Worm (Caenorhabditis elegans) whole organism, L3 larva: Measurements from ENCODE around the gene parg-1.
A peak's percentile ranks its signal among the peaks of the same experiment; 100 is the strongest.

Experiments
- R02D3.7 ChIP-seq: fragments of 150-350 bp; optimal IDR thresholded peaks from 2 replicates; lab custom pipeline; 2014; ENCODE audit warnings: missing biosample characterization, missing genetic modification characterization
- ZK546.5 ChIP-seq: sonication (generic microtip); optimal IDR thresholded peaks from 2 replicates; lab custom pipeline; 2017; ENCODE audit warnings: missing biosample characterization, missing genetic modification characterization
- aly-2 ChIP-seq: fragments of 150-350 bp; optimal IDR thresholded peaks from 2 replicates; lab custom pipeline; 2014; ENCODE audit warnings: missing biosample characterization, missing genetic modification characterization
- ama-1 ChIP-seq: fragments of 150-350 bp; optimal IDR thresholded peaks from 2 replicates; lab custom pipeline; 2018
- ceh-28 ChIP-seq: fragments of 150-350 bp; optimal IDR thresholded peaks from 2 replicates; lab custom pipeline; 2014; ENCODE audit warnings: missing biosample characterization, missing genetic modification reagents, missing genetic modification characterization
- ceh-9 ChIP-seq: sonication (generic microtip); optimal IDR thresholded peaks from 2 replicates; lab custom pipeline; 2018; ENCODE audit warnings: missing biosample characterization, missing genetic modification characterization
- egl-27 ChIP-seq: sonication (generic microtip); optimal IDR thresholded peaks from 4 replicates; lab custom pipeline; 2017; ENCODE audit warnings: missing biosample characterization, missing genetic modification reagents, missing genetic modification characterization
- egl-5 ChIP-seq: fragments of 150-350 bp; optimal IDR thresholded peaks from 2 replicates; lab custom pipeline; 2017; ENCODE audit warnings: missing biosample characterization, missing genetic modification reagents, missing genetic modification characterization, inconsistent platforms
- elt-2 ChIP-seq: sonication (generic microtip); optimal IDR thresholded peaks from 2 replicates; lab custom pipeline; 2016; ENCODE audit warnings: missing genetic modification reagents, mild to moderate bottlenecking, missing genetic modification characterization, missing compliant biosample characterization
- eor-1 ChIP-seq, 2 experiments: fragments of 150-350 bp; optimal IDR thresholded peaks; 2 replicates each; lab custom pipeline; 2014 to 2018; ENCODE audit warnings: missing biosample characterization in 2 of 2, missing genetic modification characterization in 2 of 2
- fkh-2 ChIP-seq: fragments of 150-350 bp; optimal IDR thresholded peaks from 2 replicates; lab custom pipeline; 2014; ENCODE audit warnings: missing biosample characterization, missing genetic modification reagents, missing genetic modification characterization
- jun-1 ChIP-seq: fragments of 150-350 bp; optimal IDR thresholded peaks from 2 replicates; lab custom pipeline; 2014; ENCODE audit warnings: missing biosample characterization, missing genetic modification reagents, missing genetic modification characterization
- lin-15B ChIP-seq: fragments of 150-350 bp; optimal IDR thresholded peaks from 2 replicates; lab custom pipeline; 2014; ENCODE audit warnings: missing biosample characterization, missing genetic modification characterization
- mdl-1 ChIP-seq: fragments of 150-350 bp; optimal IDR thresholded peaks from 2 replicates; lab custom pipeline; 2014; ENCODE audit warnings: missing biosample characterization, missing genetic modification characterization
- mml-1 ChIP-seq: fragments of 150-350 bp; sonication (generic microtip); optimal IDR thresholded peaks from 3 replicates; lab custom pipeline; 2014; ENCODE audit warnings: missing biosample characterization, missing genetic modification characterization
- nfya-1 ChIP-seq: sonication (generic microtip); optimal IDR thresholded peaks from 2 replicates; lab custom pipeline; 2017; ENCODE audit warnings: missing genetic modification characterization, mild to moderate bottlenecking, missing compliant biosample characterization, antibody characterized with exemption, moderate library complexity; ENCODE audit not compliant: insufficient read depth
- nhr-11 ChIP-seq: fragments of 150-350 bp; optimal IDR thresholded peaks from 2 replicates; lab custom pipeline; 2014; ENCODE audit warnings: missing biosample characterization, missing genetic modification characterization
- nhr-12 ChIP-seq: fragments of 150-350 bp; optimal IDR thresholded peaks from 2 replicates; lab custom pipeline; 2014; ENCODE audit warnings: missing biosample characterization, missing genetic modification characterization
- nhr-23 ChIP-seq: fragments of 150-350 bp; optimal IDR thresholded peaks from 2 replicates; lab custom pipeline; 2014; ENCODE audit warnings: missing biosample characterization, missing genetic modification reagents, missing genetic modification characterization
- nhr-237 ChIP-seq: fragments of 150-350 bp; optimal IDR thresholded peaks from 2 replicates; lab custom pipeline; 2014; ENCODE audit warnings: missing biosample characterization, missing genetic modification characterization
- nhr-25 ChIP-seq: sonication (generic microtip); optimal IDR thresholded peaks from 2 replicates; lab custom pipeline; 2017; ENCODE audit warnings: missing biosample characterization, missing genetic modification characterization
- nhr-28 ChIP-seq: fragments of 150-350 bp; optimal IDR thresholded peaks from 2 replicates; lab custom pipeline; 2014; ENCODE audit warnings: missing biosample characterization, missing genetic modification characterization
- nhr-67 ChIP-seq: fragments of 150-350 bp; optimal IDR thresholded peaks from 2 replicates; lab custom pipeline; 2014; ENCODE audit warnings: missing biosample characterization, missing genetic modification characterization
- nhr-77 ChIP-seq: fragments of 150-350 bp; optimal IDR thresholded peaks from 2 replicates; lab custom pipeline; 2014; ENCODE audit warnings: missing biosample characterization, missing genetic modification characterization
- pha-4 ChIP-seq: fragments of 150-350 bp; optimal IDR thresholded peaks from 2 replicates; lab custom pipeline; 2014; ENCODE audit warnings: missing biosample characterization, missing genetic modification reagents, missing genetic modification characterization
- pqm-1 ChIP-seq: fragments of 150-350 bp; optimal IDR thresholded peaks from 2 replicates; lab custom pipeline; 2017; ENCODE audit warnings: missing biosample characterization, missing genetic modification characterization, inconsistent platforms
- sea-2 ChIP-seq: fragments of 150-350 bp; sonication (generic microtip); optimal IDR thresholded peaks from 4 replicates; lab custom pipeline; 2014; ENCODE audit warnings: missing biosample characterization, missing genetic modification reagents, missing genetic modification characterization
- snpc-4 ChIP-seq: fragments of 150-350 bp; optimal IDR thresholded peaks from 2 replicates; lab custom pipeline; 2014; ENCODE audit warnings: missing biosample characterization, missing genetic modification characterization
- tbx-2 ChIP-seq: sonication (generic microtip); optimal IDR thresholded peaks from 2 replicates; lab custom pipeline; 2016; ENCODE audit warnings: mild to moderate bottlenecking, missing genetic modification characterization, missing compliant biosample characterization
- unc-39 ChIP-seq: sonication (generic microtip); optimal IDR thresholded peaks from 4 replicates; lab custom pipeline; 2017; ENCODE audit warnings: missing biosample characterization, missing genetic modification characterization
- unc-62 ChIP-seq: fragments of 150-350 bp; sonication (generic microtip); optimal IDR thresholded peaks from 4 replicates; lab custom pipeline; 2014; ENCODE audit warnings: missing biosample characterization, missing genetic modification reagents, missing genetic modification characterization
- zag-1 ChIP-seq: fragments of 150-350 bp; optimal IDR thresholded peaks from 2 replicates; lab custom pipeline; 2014; ENCODE audit warnings: missing biosample characterization, missing genetic modification characterization
- ztf-4 ChIP-seq: fragments of 150-350 bp; optimal IDR thresholded peaks from 2 replicates; lab custom pipeline; 2014; ENCODE audit warnings: missing biosample characterization, missing genetic modification characterization

The parg-1 gene

ce11 chrIV:8748967-8749366 lies 2.9 kb downstream of the parg-1 start:
- TF ChIP-seq nhr-237 (tag; lab: Kevin White, UChicago) (no peak), nfya-1 (peak; percentile 71)

ce11 chrIV:8752492-8752891 lies 6.4 kb downstream of the parg-1 start:
- no peak for TF ChIP-seq mdl-1 (tag; lab: Kevin White, UChicago)
- TF ChIP-seq zag-1 = no peak
- TF ChIP-seq ceh-9 (tag; lab: Kevin White, UChicago) = no peak
- TF ChIP-seq tbx-2 (tag; lab: Kevin White, UChicago) = no peak
- TF ChIP-seq nhr-77 (tag; lab: Kevin White, UChicago) = no peak
- no peak for TF ChIP-seq ZK546.5
- TF ChIP-seq unc-62 (GFP tag; lab: Kevin White, UChicago) = no peak
- no peak for TF ChIP-seq eor-1 (tag; optimal IDR thresholded peaks at IDR 0.05; lab: Kevin White, UChicago)
- no peak for TF ChIP-seq aly-2 (tag; lab: Kevin White, UChicago)
- TF ChIP-seq nhr-25 (tag; lab: Kevin White, UChicago) = no peak
- no peak for TF ChIP-seq nhr-12 (tag; lab: Kevin White, UChicago)
- no peak for TF ChIP-seq pqm-1 (tag; lab: Kevin White, UChicago)
- TF ChIP-seq nhr-67 (tag; lab: Kevin White, UChicago) = no peak
- TF ChIP-seq fkh-2 (tag; lab: Kevin White, UChicago) = no peak
- TF ChIP-seq nhr-23 (tag; lab: Kevin White, UChicago) = no peak

- TF ChIP-seq sea-2 (GFP tag; lab: Kevin White, UChicago) (no peak), mdl-1 (tag; lab: Kevin White, UChicago) (no peak)
- TF ChIP-seq, all 47 proteins: peak for 0
These were observed 8.1 kb downstream of the parg-1 start for ce11 chrIV:8754146-8754545.

ce11 chrIV:8754727-8755126 lies 8.7 kb downstream of the parg-1 start, which contains the start of gene elli-1:
TSS of gene elli-1 (minus strand) at chrIV:8754827.
- no peak for TF ChIP-seq jun-1 (tag; lab: Kevin White, UChicago)
- TF ChIP-seq sea-2 (GFP tag; lab: Kevin White, UChicago) = no peak
- TF ChIP-seq mdl-1 (tag; lab: Kevin White, UChicago) = no peak
- no peak for TF ChIP-seq ZK546.5
- TF ChIP-seq ztf-4 (tag; lab: Kevin White, UChicago) = no peak
- TF ChIP-seq nfya-1 = no peak
- TF ChIP-seq lin-15B = no peak
- no peak for TF ChIP-seq unc-39
- no peak for TF ChIP-seq egl-5 (tag; lab: Kevin White, UChicago)
- no peak for TF ChIP-seq zag-1
- TF ChIP-seq nhr-11 (tag; lab: Kevin White, UChicago) = no peak
- TF ChIP-seq egl-27 (tag; lab: Kevin White, UChicago) = no peak
- TF ChIP-seq ama-1 (lab: Kevin White, UChicago) = no peak

DNA sequence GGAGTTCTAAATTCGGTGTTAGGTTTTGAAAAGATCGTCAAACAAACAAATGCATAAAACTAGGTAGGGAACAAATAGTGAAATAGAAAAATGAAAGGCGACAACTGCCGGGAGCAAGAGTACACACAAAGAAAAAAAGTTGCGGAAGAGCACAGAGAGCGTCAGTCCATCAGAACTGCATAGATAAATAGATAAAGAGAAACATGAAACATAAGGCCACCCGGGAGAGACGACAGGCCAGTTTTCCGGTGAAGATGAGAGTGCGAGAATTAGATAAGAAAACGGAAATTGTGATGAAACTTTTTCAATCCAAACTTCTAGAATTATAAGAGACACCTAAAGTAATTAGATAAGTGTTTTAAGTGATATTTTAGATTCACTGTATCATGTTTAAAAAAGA lies 11.7 kb downstream of the parg-1 start:
- no peak for TF ChIP-seq ceh-9 (tag; lab: Kevin White, UChicago)
- no peak for TF ChIP-seq nhr-237 (tag; lab: Kevin White, UChicago)
- TF ChIP-seq pha-4 = peak; percentile 45
- no peak for TF ChIP-seq fkh-2 (tag; lab: Kevin White, UChicago)
- no peak for TF ChIP-seq jun-1 (tag; lab: Kevin White, UChicago)
- TF ChIP-seq elt-2 (tag; lab: Kevin White, UChicago) = peak; percentile 85
- no peak for TF ChIP-seq unc-62 (GFP tag; lab: Kevin White, UChicago)
- TF ChIP-seq R02D3.7 (tag; lab: Kevin White, UChicago) = no peak
- no peak for TF ChIP-seq snpc-4
- TF ChIP-seq egl-5 (tag; lab: Kevin White, UChicago) = no peak
- TF ChIP-seq lin-15B = no peak
- no peak for TF ChIP-seq nhr-28 (tag; lab: Kevin White, UChicago)
- TF ChIP-seq nhr-23 (tag; lab: Kevin White, UChicago) = no peak
- TF ChIP-seq ztf-4 (tag; lab: Kevin White, UChicago) = no peak
- no peak for TF ChIP-seq mml-1 (tag; lab: Kevin White, UChicago)
- TF ChIP-seq unc-39 = no peak
- peak; percentile 68 for TF ChIP-seq pqm-1 (tag; lab: Kevin White, UChicago)
- TF ChIP-seq ceh-28 (tag; lab: Kevin White, UChicago) = no peak
- TF ChIP-seq nfya-1 = peak; percentile 41
